Worm (Caenorhabditis elegans): ENCODE results near the gene T09F5.2.

Gene T09F5.2

DNA sequence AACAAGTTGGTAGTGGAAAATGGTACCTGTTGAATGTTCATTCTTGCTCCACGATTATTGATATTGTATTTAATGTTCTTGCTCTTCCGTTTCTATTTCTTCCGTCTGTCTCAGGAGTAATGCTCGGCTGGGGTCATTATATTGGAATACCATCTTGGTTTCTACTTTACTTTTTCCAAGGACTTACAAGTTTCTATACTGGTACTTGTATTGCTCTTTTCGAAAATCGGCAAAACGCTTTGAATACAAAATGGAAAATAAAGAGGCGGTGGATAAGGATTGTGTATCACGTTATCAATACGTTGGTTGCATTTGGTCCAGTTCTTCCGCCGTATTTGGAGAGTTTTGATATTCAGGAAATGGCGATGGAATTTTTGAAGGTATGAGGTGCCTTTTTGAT is 1.2 kb downstream of the T09F5.2 start:
- TF ChIP-seq hpl-2 (GFP tag; optimal IDR thresholded peaks at IDR 0.05), result no peak
- TF ChIP-seq ceh-82 (tag; optimal IDR thresholded peaks at IDR 0.05), result no peak
- no peak for TF ChIP-seq tbx-2 (tag; optimal IDR thresholded peaks at IDR 0.05)
- no peak for TF ChIP-seq blmp-1 (tag; optimal IDR thresholded peaks at IDR 0.05)
- TF ChIP-seq unc-30 (tag; optimal IDR thresholded peaks at IDR 0.05), result no peak
- TF ChIP-seq nhr-28 (tag; optimal IDR thresholded peaks at IDR 0.05), result no peak
- TF ChIP-seq irx-1 (tag; optimal IDR thresholded peaks at IDR 0.05), result no peak
- no peak for TF ChIP-seq efl-1 (optimal IDR thresholded peaks at IDR 0.05)
- TF ChIP-seq efl-1 (GFP tag; optimal IDR thresholded peaks at IDR 0.05 in 1 of 2), result peak in 1 of 2 experiments; percentile 72

DNA sequence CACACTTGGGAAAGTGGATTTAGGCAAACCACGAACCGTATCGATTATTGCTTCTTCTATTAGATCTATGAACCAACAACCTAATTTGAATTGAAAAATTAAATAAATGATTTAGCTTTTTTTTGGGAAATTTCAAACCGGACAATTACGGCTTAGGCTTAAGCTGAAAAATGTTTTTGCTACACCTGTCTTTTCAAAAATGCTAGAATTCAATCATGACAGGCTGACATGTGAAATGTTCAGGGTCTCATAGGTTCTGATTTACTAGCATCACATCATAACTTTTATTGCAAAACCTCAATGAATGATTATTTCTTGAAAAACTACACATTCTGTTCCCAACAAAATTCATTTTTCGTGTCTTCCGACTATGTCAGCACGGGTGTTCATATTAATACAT is 2.5 kb downstream of the T09F5.2 start, which contains the start of gene srh-55:
TSS of gene srh-55 (plus strand) at position 301 of the 400 bp plus-strand sequence.
- TF ChIP-seq efl-1 (optimal IDR thresholded peaks at IDR 0.05) (no peak), efl-1 (GFP tag; optimal IDR thresholded peaks at IDR 0.05 in 1 of 2) (peak in 1 of 2 experiments; percentile 40), C04F5.9 (tag; optimal IDR thresholded peaks at IDR 0.05) (no peak)

DNA sequence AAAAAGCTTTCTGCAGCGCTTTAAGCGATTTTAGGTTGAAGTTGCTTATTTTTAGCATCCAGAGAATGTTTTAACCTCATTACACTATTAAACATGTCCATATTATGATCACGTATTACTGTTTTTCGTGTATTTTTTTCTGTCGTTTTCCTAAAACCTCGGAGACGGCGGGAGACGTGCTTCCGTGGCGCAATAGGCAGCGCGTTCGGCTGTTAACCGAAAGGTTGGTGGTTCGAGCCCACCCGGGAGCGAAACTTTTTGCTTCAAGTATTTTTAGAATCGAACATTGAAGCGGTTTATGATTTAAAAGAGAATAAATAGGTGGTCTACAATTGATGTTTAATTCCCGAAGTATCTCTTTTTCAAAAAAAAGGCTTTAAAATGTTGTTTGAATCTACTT is 5.7 kb downstream of the T09F5.2 start:
- no peak for TF ChIP-seq egl-27 (tag; optimal IDR thresholded peaks at IDR 0.05)
- TF ChIP-seq blmp-1 (tag; optimal IDR thresholded peaks at IDR 0.05), result no peak
- no peak for TF ChIP-seq nhr-85 (tag)
- no peak for TF ChIP-seq nhr-90 (tag; optimal IDR thresholded peaks at IDR 0.05; ENCODE audit: poor library complexity)
- no peak for TF ChIP-seq skn-1 (tag; optimal IDR thresholded peaks at IDR 0.05)
- no peak for TF ChIP-seq aha-1 (tag; optimal IDR thresholded peaks at IDR 0.05)
- TF ChIP-seq ceh-63 (GFP tag; optimal IDR thresholded peaks at IDR 0.05), result no peak
- TF ChIP-seq fkh-4 (tag; optimal IDR thresholded peaks at IDR 0.05; ENCODE audit: borderline replicate concordance), result no peak

DNA sequence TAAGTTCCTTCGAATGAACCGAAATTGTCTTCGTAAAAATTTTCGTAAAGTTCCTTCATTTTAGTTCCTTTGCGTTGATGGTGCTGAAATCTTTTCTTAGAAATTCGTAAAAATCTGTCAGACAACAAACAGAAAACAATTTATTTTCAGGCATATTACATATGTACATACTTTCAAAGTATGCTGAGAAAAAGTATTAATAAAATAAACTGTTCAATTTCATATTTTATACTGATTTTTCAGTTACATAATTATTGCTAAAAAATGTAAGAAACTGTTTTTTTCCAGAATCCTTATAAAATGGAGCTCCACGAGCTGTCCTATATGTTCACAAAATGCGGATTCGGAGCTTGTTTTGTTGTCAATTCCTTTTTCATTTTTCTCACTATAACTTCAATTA is 7.9 kb downstream of the T09F5.2 start, which contains the start of gene str-45:
TSS of gene str-45 (plus strand) at position 301 of the 400 bp plus-strand sequence.
- TF ChIP-seq lin-14 (GFP tag; optimal IDR thresholded peaks at IDR 0.05) (no peak), efl-1 (optimal IDR thresholded peaks at IDR 0.05) (no peak), efl-1 (GFP tag; optimal IDR thresholded peaks at IDR 0.05 in 1 of 2) (peak in 1 of 2 experiments; percentile 50)

DNA sequence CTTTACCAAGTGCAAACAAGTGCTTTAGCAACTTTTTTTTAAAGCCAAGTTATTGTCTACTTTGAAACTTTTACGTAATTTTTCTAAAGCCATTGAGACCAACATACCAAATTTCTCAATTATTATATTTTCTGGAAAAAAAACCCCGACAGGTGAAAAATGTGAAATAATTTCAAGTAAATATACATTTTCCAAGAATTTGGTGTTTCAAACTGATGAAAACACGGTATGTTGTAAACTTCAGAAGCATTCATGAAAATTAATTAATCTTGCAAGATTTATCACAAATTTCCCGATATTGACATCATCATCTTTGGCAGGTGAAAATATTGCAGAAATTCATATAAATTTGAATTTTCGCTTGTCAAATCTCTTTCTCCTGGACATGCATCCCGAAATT is 11.9 kb downstream of the T09F5.2 start, which contains the start of gene srz-11:
TSS of gene srz-11 (plus strand) at position 386 of the 400 bp plus-strand sequence.
- TF ChIP-seq nhr-47 (tag; optimal IDR thresholded peaks at IDR 0.05) (peak; percentile 10), lin-39 (tag; optimal IDR thresholded peaks at IDR 0.05) (no peak), hlh-4 (tag; optimal IDR thresholded peaks at IDR 0.05) (peak; percentile 100), fkh-8 (tag; optimal IDR thresholded peaks at IDR 0.05) (peak; percentile 24)

DNA sequence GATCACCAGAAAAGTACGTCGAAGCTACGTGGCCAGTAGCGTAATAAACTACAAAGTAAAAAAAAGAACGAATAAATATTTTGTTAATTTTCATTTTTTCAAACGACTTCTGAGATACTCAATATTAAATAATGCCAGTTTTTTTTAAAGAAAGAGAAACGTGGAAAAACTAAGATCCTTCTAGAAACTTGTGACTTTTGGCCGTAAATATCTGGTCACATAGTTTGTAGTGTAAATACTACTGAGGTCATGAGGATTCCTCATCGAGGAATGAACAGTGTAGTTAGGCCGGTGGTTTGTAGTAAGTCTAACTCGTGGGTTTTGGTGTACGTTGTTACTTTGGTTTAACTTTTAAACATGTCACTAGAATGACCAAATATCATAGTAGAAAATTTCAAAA is 17.3 kb downstream of the T09F5.2 start:
- TF ChIP-seq nhr-20 (tag; optimal IDR thresholded peaks at IDR 0.05), result peak; percentile 81
- TF ChIP-seq nhr-85 (tag), result peak; percentile 65
- peak in 1 of 2 experiments; percentile 24 for TF ChIP-seq lin-35 (GFP tag; optimal IDR thresholded peaks at IDR 0.05)
- TF ChIP-seq snu-23 (GFP tag; optimal IDR thresholded peaks at IDR 0.05), result peak; percentile 28

DNA sequence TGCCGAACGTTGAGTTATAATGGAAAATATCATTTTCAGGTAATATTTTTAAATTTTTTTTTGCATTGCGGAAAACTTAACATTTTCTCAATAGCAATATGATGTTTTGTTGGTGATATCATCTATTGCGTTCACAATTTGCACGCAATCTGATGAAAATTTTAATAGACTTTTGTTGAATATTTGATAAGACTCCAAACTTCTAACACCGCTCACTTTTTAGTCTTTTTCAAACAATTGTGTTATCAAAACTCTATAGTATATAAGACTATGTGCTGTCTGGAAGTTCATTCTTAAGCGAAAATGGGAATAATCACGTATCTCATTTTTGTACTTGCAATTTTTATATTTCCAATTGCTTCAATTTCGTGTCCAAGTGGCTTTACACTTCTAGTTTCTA is 24.7 kb downstream of the T09F5.2 start, which contains the start of gene clec-47:
TSS of gene clec-47 (plus strand) at position 301 of the 400 bp plus-strand sequence.
- TF ChIP-seq zag-1 (tag; optimal IDR thresholded peaks at IDR 0.05), result no peak
- TF ChIP-seq lsy-2 (tag; optimal IDR thresholded peaks at IDR 0.05), result no peak
- TF ChIP-seq nhr-47 (tag; optimal IDR thresholded peaks at IDR 0.05), result no peak
- TF ChIP-seq unc-30 (tag; optimal IDR thresholded peaks at IDR 0.05), result no peak
- no peak for TF ChIP-seq C04F5.9 (tag; optimal IDR thresholded peaks at IDR 0.05)
- no peak for TF ChIP-seq fkh-8 (tag; optimal IDR thresholded peaks at IDR 0.05)
- no peak for TF ChIP-seq jun-1 (tag; optimal IDR thresholded peaks at IDR 0.05)
- TF ChIP-seq unc-62 (GFP tag; optimal IDR thresholded peaks at IDR 0.05), result no peak
- no peak for TF ChIP-seq unc-130 (tag; optimal IDR thresholded peaks at IDR 0.05)
- no peak for TF ChIP-seq lin-15B (tag; optimal IDR thresholded peaks at IDR 0.05)
- no peak for TF ChIP-seq egl-13 (tag; optimal IDR thresholded peaks at IDR 0.05)
- no peak for TF ChIP-seq unc-86 (tag; optimal IDR thresholded peaks at IDR 0.05)
- TF ChIP-seq hlh-17 (GFP tag; optimal IDR thresholded peaks at IDR 0.05; ENCODE audit: borderline replicate concordance), result no peak
- no peak for TF ChIP-seq sup-37 (GFP tag; optimal IDR thresholded peaks at IDR 0.05)
